Fruit fly (Drosophila melanogaster) whole organism, adult: Measurements from ENCODE around the gene Cpr97Ea.

Source experiments
- CG11617 ChIP-seq: fragments of 200-800 bp; sonication (Bioruptor generic); optimal IDR thresholded peaks from 2 replicates; lab custom pipeline; 2017; ENCODE audit warnings: mild to moderate bottlenecking, missing biosample characterization, missing genetic modification reagents, missing genetic modification characterization
- CG12768 ChIP-seq: fragments of 200-800 bp; sonication (Bioruptor generic); optimal IDR thresholded peaks from 2 replicates; lab custom pipeline; 2017; ENCODE audit warnings: missing biosample characterization, missing genetic modification characterization, mild to moderate bottlenecking, moderate library complexity, missing genetic modification reagents
- CG14711 ChIP-seq: fragments of 200-800 bp; sonication (Bioruptor generic); optimal IDR thresholded peaks from 2 replicates; lab custom pipeline; 2018; ENCODE audit warnings: missing biosample characterization, mild to moderate bottlenecking, missing genetic modification characterization, moderate library complexity
- CG1620 ChIP-seq: fragments of 200-800 bp; sonication (Bioruptor generic); optimal IDR thresholded peaks from 2 replicates; lab custom pipeline; 2016; ENCODE audit warnings: missing biosample characterization, missing genetic modification characterization
- CG33017 ChIP-seq: fragments of 200-800 bp; sonication (Bioruptor generic); optimal IDR thresholded peaks from 2 replicates; lab custom pipeline; 2018; ENCODE audit warnings: missing biosample characterization, mild to moderate bottlenecking, missing genetic modification characterization, moderate library complexity
- CG5204 ChIP-seq: fragments of 200-800 bp; sonication (Bioruptor generic); optimal IDR thresholded peaks from 2 replicates; lab custom pipeline; 2016; ENCODE audit warnings: missing biosample characterization, missing genetic modification characterization
- CG7045 ChIP-seq: fragments of 200-800 bp; sonication (Bioruptor generic); optimal IDR thresholded peaks from 2 replicates; lab custom pipeline; 2017; ENCODE audit warnings: missing biosample characterization, mild to moderate bottlenecking, missing genetic modification characterization
- CG7101 ChIP-seq: fragments of 200-800 bp; sonication (Bioruptor generic); optimal IDR thresholded peaks from 2 replicates; lab custom pipeline; 2018; ENCODE audit warnings: missing biosample characterization, mild to moderate bottlenecking, missing genetic modification characterization, moderate library complexity
- Clk ChIP-seq: fragments of 200-800 bp; sonication (Bioruptor generic); optimal IDR thresholded peaks from 2 replicates; lab custom pipeline; 2017; ENCODE audit warnings: missing biosample characterization, missing genetic modification characterization
- Crg-1 ChIP-seq: fragments of 200-800 bp; sonication (Bioruptor generic); optimal IDR thresholded peaks from 2 replicates; lab custom pipeline; 2016; ENCODE audit warnings: missing biosample characterization, missing genetic modification characterization
- Hr96 ChIP-seq: fragments of 200-800 bp; sonication (Bioruptor generic); optimal IDR thresholded peaks from 2 replicates; lab custom pipeline; 2016; ENCODE audit warnings: missing biosample characterization, missing genetic modification characterization
- Mnt ChIP-seq: fragments of 200-800 bp; sonication (Bioruptor generic); optimal IDR thresholded peaks from 2 replicates; lab custom pipeline; 2016; ENCODE audit warnings: missing biosample characterization, mild to moderate bottlenecking, missing genetic modification characterization
- bab1 ChIP-seq: fragments of 200-800 bp; sonication (Bioruptor generic); optimal IDR thresholded peaks from 3 replicates; lab custom pipeline; 2019; ENCODE audit warnings: missing biosample characterization, mild to moderate bottlenecking, missing genetic modification characterization, moderate library complexity
- cic ChIP-seq: fragments of 200-800 bp; sonication (Bioruptor generic); optimal IDR thresholded peaks from 2 replicates; lab custom pipeline; 2017; ENCODE audit warnings: missing biosample characterization, mild to moderate bottlenecking, missing genetic modification characterization, moderate library complexity
- cnc ChIP-seq, 2 experiments: fragments of >200 bp; optimal IDR thresholded peaks; 2 replicates each; lab custom pipeline; 2017
- kay ChIP-seq: fragments of 200-800 bp; sonication (Bioruptor generic); peaks from one replicate; lab custom pipeline; 2016; ENCODE audit warnings: missing biosample characterization, missing genetic modification characterization, borderline replicate concordance
- ovo ChIP-seq: fragments of 200-800 bp; sonication (Bioruptor generic); optimal IDR thresholded peaks from 2 replicates; lab custom pipeline; 2016; ENCODE audit warnings: missing biosample characterization, missing genetic modification characterization
- pad ChIP-seq: fragments of 200-800 bp; sonication (Bioruptor generic); optimal IDR thresholded peaks from 3 replicates; lab custom pipeline; 2017; ENCODE audit warnings: missing biosample characterization, missing genetic modification characterization, mild to moderate bottlenecking, moderate library complexity, missing genetic modification reagents
- tj ChIP-seq: fragments of 200-800 bp; sonication (Bioruptor generic); optimal IDR thresholded peaks from 3 replicates; lab custom pipeline; 2017; ENCODE audit warnings: missing biosample characterization, mild to moderate bottlenecking, missing genetic modification characterization, moderate library complexity
- toe ChIP-seq: fragments of 200-800 bp; sonication (Bioruptor generic); optimal IDR thresholded peaks from 2 replicates; lab custom pipeline; 2016; ENCODE audit warnings: missing biosample characterization, missing genetic modification characterization

The Cpr97Ea gene

DNA sequence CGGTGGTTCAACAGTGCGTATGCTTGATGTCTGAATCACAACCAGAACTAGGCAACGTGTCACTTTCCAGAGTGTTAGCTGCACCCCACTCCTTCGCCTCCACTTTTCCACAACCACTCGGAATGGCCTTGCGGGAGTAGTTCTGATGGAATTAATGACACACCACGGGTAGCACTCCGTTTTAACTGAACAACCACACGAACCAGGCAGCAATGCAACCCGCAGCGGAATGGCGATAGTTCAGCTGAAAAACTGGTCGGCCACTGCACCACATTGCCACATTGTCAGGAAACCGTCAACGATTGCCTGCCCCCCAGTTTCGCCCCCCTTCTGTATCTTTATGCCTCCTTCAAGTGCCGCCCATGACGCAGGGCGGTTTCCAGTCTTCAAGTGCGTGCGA, at the start of gene Cpr97Ea:
Gene Cpr97Ea, minus strand, starts transcription at position 230 of the 400 bp plus-strand sequence.
- TF ChIP-seq bab1 (GFP tag; lab: Kevin White, UChicago): no peak
- TF ChIP-seq pad (GFP tag; lab: Kevin White, UChicago): no peak
- TF ChIP-seq Crg-1 (GFP tag; lab: Kevin White, UChicago): no peak
- no peak for TF ChIP-seq Mnt (GFP tag; lab: Kevin White, UChicago)
- no peak for TF ChIP-seq CG7045 (GFP tag; lab: Kevin White, UChicago)
- TF ChIP-seq CG14711 (tag; lab: Kevin White, UChicago): no peak
- TF ChIP-seq Hr96 (GFP tag; lab: Kevin White, UChicago): no peak
- TF ChIP-seq tj (GFP tag; lab: Kevin White, UChicago): no peak
- TF ChIP-seq kay (GFP tag; lab: Kevin White, UChicago): no peak
- TF ChIP-seq CG7101 (tag; lab: Kevin White, UChicago): no peak
- no peak for TF ChIP-seq cnc (optimal IDR thresholded peaks at IDR 0.05; lab: Kevin White, UChicago)
- no peak for TF ChIP-seq CG5204 (GFP tag; lab: Kevin White, UChicago)
- TF ChIP-seq CG12768 (GFP tag; lab: Kevin White, UChicago): no peak
- no peak for TF ChIP-seq toe
- TF ChIP-seq Clk (GFP tag; lab: Kevin White, UChicago): no peak

DNA sequence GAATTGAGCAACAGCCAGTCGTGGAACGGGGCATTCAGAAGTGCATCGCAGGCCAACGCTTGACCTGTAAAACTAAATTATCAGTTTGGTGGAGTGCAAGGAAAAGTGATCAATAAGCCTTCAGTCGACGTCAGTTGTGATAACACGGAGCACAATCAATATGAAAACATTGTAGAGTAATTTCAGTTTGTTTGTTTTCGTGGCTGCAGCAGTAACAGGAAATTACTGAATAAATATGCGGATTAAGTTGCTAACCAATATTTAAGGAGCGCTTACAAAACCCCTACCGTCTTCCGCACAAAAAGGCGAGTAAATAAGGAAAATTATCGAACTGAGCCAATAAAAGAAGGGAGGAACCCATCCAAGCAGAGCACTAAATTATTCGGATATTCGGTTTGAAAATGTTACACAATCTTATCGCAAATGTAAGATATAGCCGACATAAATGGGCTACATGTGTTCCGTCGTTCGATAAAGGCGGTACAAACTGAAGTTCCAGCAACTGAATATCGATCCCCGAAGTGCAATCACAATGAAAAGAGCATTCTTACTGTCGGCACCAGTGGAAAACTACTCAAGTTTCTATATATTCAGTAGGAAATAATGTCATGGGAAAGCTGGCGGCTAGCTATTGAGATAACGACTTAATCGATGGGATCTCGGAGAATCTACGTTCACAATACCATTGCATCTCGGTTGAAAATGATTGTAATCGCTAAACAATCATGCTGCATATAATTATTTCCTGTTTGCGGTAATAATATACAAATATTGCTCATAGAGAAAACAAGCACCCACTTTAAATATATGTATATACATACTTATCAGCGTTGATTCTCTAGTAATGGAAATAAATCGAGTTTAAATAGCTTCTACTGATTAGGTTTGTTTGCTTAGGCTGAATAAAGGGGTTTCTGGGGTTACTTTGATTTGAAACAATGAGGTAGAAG, 48.4 kb upstream of the Cpr97Ea start:
- no peak for TF ChIP-seq cnc (optimal IDR thresholded peaks at IDR 0.05; lab: Kevin White, UChicago)
- peak; percentile 37 for TF ChIP-seq cic (GFP tag; lab: Kevin White, UChicago)
- TF ChIP-seq ovo (GFP tag; lab: Kevin White, UChicago): peak; percentile 60
- peak; percentile 67 for TF ChIP-seq CG7101 (tag; lab: Kevin White, UChicago)
- TF ChIP-seq CG11617 (GFP tag; lab: Kevin White, UChicago): peak; percentile 65
- no peak for TF ChIP-seq CG5204 (GFP tag; lab: Kevin White, UChicago)
- peak; percentile 60 for TF ChIP-seq CG7045 (GFP tag; lab: Kevin White, UChicago)
- peak; percentile 90 for TF ChIP-seq kay (GFP tag; lab: Kevin White, UChicago)
- TF ChIP-seq Hr96 (GFP tag; lab: Kevin White, UChicago): peak; percentile 14
- peak; percentile 19 for TF ChIP-seq Clk (GFP tag; lab: Kevin White, UChicago)
- TF ChIP-seq toe: no peak
- TF ChIP-seq Crg-1 (GFP tag; lab: Kevin White, UChicago): peak; percentile 31
- TF ChIP-seq CG1620 (GFP tag; lab: Kevin White, UChicago): peak; percentile 25
- TF ChIP-seq CG12768 (GFP tag; lab: Kevin White, UChicago): peak; percentile 24
- TF ChIP-seq Mnt (GFP tag; lab: Kevin White, UChicago): no peak
- peak; percentile 41 for TF ChIP-seq pad (GFP tag; lab: Kevin White, UChicago)
- TF ChIP-seq CG14711 (tag; lab: Kevin White, UChicago): peak; percentile 41
- peak; percentile 14 for TF ChIP-seq CG33017
- TF ChIP-seq bab1 (GFP tag; lab: Kevin White, UChicago): no peak
- peak; percentile 1 for TF ChIP-seq tj (GFP tag; lab: Kevin White, UChicago)

DNA sequence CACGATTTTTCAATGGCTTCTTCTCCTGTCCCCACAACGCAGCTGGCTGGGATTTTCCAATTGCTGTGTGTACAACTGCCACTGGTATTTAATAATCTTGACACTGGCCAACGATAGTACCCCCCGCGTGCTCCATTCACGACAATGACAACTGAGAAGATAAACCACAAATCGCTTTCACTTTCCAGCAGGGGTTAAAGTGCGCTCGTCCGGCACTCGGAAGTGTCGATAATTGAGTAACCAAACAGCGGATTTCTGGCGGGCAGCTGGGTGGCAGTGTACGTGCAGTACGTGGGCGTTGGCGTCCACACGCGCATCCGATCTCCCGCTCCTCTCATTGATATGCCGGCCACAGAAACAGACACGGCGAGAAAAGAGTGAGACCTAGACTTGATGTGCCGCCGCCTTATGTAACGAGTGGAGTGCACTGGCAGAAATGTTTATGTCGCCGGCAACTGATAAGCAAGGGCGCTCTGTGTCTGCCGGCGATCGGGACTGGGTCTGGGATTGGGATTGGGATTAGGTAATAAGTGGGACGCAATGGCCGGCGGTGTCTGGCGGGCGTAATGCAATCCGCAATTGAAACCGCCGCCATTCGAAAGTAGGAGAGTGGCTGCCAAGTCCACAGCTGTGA, 47.3 kb upstream of the Cpr97Ea start:
- TF ChIP-seq ovo (GFP tag; lab: Kevin White, UChicago) (no peak), CG12768 (GFP tag; lab: Kevin White, UChicago) (no peak), pad (GFP tag; lab: Kevin White, UChicago) (no peak), CG5204 (GFP tag; lab: Kevin White, UChicago) (no peak), Clk (GFP tag; lab: Kevin White, UChicago) (no peak), cnc (optimal IDR thresholded peaks at IDR 0.05; lab: Kevin White, UChicago) (no peak), toe (no peak), kay (GFP tag; lab: Kevin White, UChicago) (no peak), CG33017 (no peak), CG14711 (tag; lab: Kevin White, UChicago) (no peak), CG11617 (GFP tag; lab: Kevin White, UChicago) (no peak)

DNA sequence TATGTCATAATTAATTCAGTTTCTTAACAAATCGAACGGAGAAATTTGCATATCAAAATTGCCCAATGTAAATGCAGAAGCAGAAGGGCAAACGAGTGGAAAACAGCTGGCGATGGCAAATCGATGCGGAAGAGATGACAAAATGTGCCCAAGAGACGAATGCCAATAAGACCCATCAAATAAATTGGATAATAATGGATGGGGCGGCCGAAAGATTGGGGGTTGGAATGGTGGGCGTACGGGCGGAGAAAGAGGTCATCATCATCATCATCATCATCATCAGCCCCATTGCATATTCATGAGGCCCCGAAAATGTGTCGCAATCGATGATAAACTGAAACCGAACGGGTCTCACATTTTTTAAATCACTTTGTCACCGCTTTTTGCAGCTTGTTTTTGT, 46.4 kb upstream of the Cpr97Ea start:
- no peak for TF ChIP-seq CG33017
- no peak for TF ChIP-seq toe
- TF ChIP-seq CG7045 (GFP tag; lab: Kevin White, UChicago): no peak
- no peak for TF ChIP-seq CG14711 (tag; lab: Kevin White, UChicago)
- no peak for TF ChIP-seq CG11617 (GFP tag; lab: Kevin White, UChicago)
- no peak for TF ChIP-seq cnc (optimal IDR thresholded peaks at IDR 0.05; lab: Kevin White, UChicago)
- no peak for TF ChIP-seq tj (GFP tag; lab: Kevin White, UChicago)
- TF ChIP-seq Hr96 (GFP tag; lab: Kevin White, UChicago): no peak
- no peak for TF ChIP-seq CG7101 (tag; lab: Kevin White, UChicago)

DNA sequence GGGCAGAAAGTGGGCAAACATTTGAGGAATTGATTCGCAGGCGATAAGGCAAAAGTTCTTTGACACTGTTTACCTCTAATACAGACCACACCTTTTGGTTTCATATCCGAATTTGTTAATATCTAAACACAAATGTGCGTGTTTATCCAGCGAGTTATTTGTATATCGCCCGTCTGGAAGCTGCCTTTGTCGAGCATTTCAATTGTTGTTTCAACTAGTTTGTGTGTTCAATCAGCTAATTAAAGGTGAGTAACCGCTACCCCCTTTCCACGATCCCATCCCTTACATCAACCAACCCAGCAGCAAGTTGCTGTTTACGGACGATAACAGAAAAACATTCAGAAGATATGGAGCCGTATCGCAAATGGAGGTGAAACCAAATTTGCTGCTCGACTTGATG, 43.8 kb upstream of the Cpr97Ea start:
- no peak for TF ChIP-seq tj (GFP tag; lab: Kevin White, UChicago)
- TF ChIP-seq pad (GFP tag; lab: Kevin White, UChicago): no peak
- TF ChIP-seq CG11617 (GFP tag; lab: Kevin White, UChicago): peak; percentile 12
- TF ChIP-seq Crg-1 (GFP tag; lab: Kevin White, UChicago): peak; percentile 63
- peak; percentile 40 for TF ChIP-seq CG1620 (GFP tag; lab: Kevin White, UChicago)
- no peak for TF ChIP-seq Clk (GFP tag; lab: Kevin White, UChicago)
- TF ChIP-seq Mnt (GFP tag; lab: Kevin White, UChicago): no peak
- peak; percentile 44 for TF ChIP-seq ovo (GFP tag; lab: Kevin White, UChicago)
- peak; percentile 6 for TF ChIP-seq CG33017
- no peak for TF ChIP-seq Hr96 (GFP tag; lab: Kevin White, UChicago)
- no peak for TF ChIP-seq toe
- TF ChIP-seq CG7101 (tag; lab: Kevin White, UChicago): peak; percentile 46
- peak; percentile 56 for TF ChIP-seq kay (GFP tag; lab: Kevin White, UChicago)
- TF ChIP-seq CG7045 (GFP tag; lab: Kevin White, UChicago): peak; percentile 29
- no peak for TF ChIP-seq cnc (optimal IDR thresholded peaks at IDR 0.05; lab: Kevin White, UChicago)
- TF ChIP-seq bab1 (GFP tag; lab: Kevin White, UChicago): no peak
- TF ChIP-seq CG12768 (GFP tag; lab: Kevin White, UChicago): peak; percentile 39
- peak; percentile 11 for TF ChIP-seq CG14711 (tag; lab: Kevin White, UChicago)
- TF ChIP-seq cic (GFP tag; lab: Kevin White, UChicago): peak; percentile 20
- TF ChIP-seq CG5204 (GFP tag; lab: Kevin White, UChicago): no peak
